Worm (Caenorhabditis elegans): ENCODE measurements around the gene cyn-11.

cyn-11 gene

DNA sequence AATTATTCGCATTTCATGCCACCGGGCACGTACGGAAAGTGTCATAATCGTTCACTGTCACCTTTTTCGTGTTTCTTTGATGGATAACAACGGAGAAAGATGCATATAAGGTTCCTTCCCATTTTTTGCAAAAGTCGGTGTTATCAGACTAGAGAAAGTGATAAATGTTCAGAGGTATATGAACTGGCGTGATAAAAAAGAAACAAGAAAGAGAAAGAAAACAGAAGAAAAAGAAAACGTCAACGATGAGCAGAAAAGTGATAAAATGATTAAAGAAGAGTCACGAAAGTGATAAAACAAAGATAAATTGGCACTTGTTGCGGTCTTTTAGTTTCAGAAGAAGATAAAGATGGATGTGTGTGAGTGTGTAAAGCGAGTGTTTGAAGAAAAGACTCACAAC is 14.2 kb upstream of the cyn-11 start:
- TF ChIP-seq dpl-1 (GFP tag; optimal IDR thresholded peaks at IDR 0.05) (no peak), unc-130 (GFP tag; optimal IDR thresholded peaks at IDR 0.05) (no peak), attf-6 (GFP tag; IDR thresholded peaks at IDR 0.05) (no peak), ama-1 (optimal IDR thresholded peaks at IDR 0.05) (no peak), ama-1 (GFP tag; optimal IDR thresholded peaks at IDR 0.05) (no peak), hsf-1 (GFP tag; IDR thresholded peaks at IDR 0.05) (no peak), zim-3 (tag; optimal IDR thresholded peaks at IDR 0.05) (no peak), snpc-3.4 (tag; optimal IDR thresholded peaks at IDR 0.05) (no peak)

DNA sequence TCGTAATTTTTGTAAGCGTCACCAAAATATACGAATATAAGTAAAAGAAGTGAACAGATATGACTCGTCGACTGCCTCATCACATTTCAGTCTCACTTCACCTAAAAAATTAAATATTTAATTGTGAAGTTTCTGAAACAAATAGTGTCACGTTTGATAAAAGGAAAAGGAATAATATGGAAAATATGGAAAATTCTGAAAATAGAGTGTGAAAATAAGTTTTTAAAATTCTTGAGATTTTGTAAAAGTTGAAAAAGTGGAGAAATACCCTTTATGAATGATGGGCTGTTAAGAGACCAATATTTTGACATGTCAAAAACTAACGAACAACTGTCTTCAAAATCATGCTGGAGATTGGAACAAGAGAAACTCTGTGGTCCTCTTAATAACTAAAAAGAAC is 10.6 kb upstream of the cyn-11 start, which contains the start of gene T01B7.9:
TSS of gene T01B7.9 (minus strand) at position 101 of the 400 bp plus-strand sequence.
- TF ChIP-seq snpc-3.4 (tag; optimal IDR thresholded peaks at IDR 0.05): no peak
- TF ChIP-seq repo-1 (tag; optimal IDR thresholded peaks at IDR 0.05): no peak
- TF ChIP-seq efl-1 (GFP tag; optimal IDR thresholded peaks at IDR 0.05): no peak
- TF ChIP-seq pha-4 (tag; optimal IDR thresholded peaks at IDR 0.05): no peak
- no peak for TF ChIP-seq madf-6 (GFP tag; IDR thresholded peaks at IDR 0.05)
- TF ChIP-seq lsl-1 (GFP tag; optimal IDR thresholded peaks at IDR 0.05): no peak
- TF ChIP-seq ccch-3 (GFP tag; optimal IDR thresholded peaks at IDR 0.05): no peak
- no peak for TF ChIP-seq F39B2.1 (GFP tag; IDR thresholded peaks at IDR 0.05)
- TF ChIP-seq mxl-1 (tag; optimal IDR thresholded peaks at IDR 0.05): no peak
- no peak for TF ChIP-seq sdz-38 (tag; optimal IDR thresholded peaks at IDR 0.05)
- TF ChIP-seq B0035.1 (tag; optimal IDR thresholded peaks at IDR 0.05): no peak
- TF ChIP-seq madf-8 (GFP tag; conservative IDR thresholded peaks at IDR 0.05): no peak
- no peak for TF ChIP-seq F22D6.2 (tag; optimal IDR thresholded peaks at IDR 0.05)
- no peak for TF ChIP-seq lin-26 (GFP tag; IDR thresholded peaks at IDR 0.05)
- no peak for TF ChIP-seq ceh-27 (GFP tag; optimal IDR thresholded peaks at IDR 0.05)
- no peak for TF ChIP-seq ztf-18 (tag; optimal IDR thresholded peaks at IDR 0.05)
- no peak for TF ChIP-seq F52B5.7 (tag; optimal IDR thresholded peaks at IDR 0.05)
- no peak for TF ChIP-seq ceh-100 (GFP tag; IDR thresholded peaks at IDR 0.05)

DNA sequence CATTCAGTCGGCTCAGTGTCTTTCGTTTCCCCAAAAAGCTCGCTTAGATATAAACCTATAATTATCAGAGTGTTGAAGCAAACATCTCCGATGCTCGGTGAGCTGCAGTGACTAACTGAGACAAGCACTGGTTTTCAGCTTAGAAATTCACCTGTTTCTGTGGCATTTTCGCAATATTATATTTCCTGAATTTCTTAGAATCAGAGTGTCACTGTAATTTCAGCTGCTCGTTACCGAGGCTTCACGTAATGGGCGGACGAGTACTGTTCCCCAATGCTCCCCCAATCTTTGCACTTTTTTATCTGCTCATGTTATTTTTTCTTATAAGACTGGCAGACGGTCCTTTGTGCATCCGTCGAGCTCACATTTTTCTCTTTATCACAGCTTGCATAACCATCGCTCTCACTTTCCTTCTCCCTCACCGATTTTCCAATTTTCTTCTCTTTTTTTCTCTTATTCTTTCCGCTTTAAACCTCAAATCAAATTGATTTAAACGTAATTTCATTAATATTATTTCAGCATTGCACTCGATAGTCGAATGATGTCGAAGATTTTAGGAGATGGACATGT is 6.0 kb upstream of the cyn-11 start, which contains the start of gene trcs-2:
TSS of gene trcs-2 (plus strand) at position 520 of the 570 bp plus-strand sequence.
- TF ChIP-seq F33H1.4 (GFP tag; IDR thresholded peaks at IDR 0.05): no peak
- no peak for TF ChIP-seq tlf-1 (GFP tag; optimal IDR thresholded peaks at IDR 0.05)
- TF ChIP-seq nfyb-1 (GFP tag; IDR thresholded peaks at IDR 0.05): peak; percentile 41; the same call in 1 of the 2 replicates
- 0 out of 2 replicates have a peak, but pooled peaks have one; percentile 32 for TF ChIP-seq dox-1 (GFP tag; IDR thresholded peaks at IDR 0.05)
- TF ChIP-seq ceh-100 (GFP tag; IDR thresholded peaks at IDR 0.05): no peak
- no peak for TF ChIP-seq sdz-38 (tag; optimal IDR thresholded peaks at IDR 0.05)
- no peak for TF ChIP-seq snpc-4 (GFP tag; optimal IDR thresholded peaks at IDR 0.05)
- TF ChIP-seq snpc-4 (tag; optimal IDR thresholded peaks at IDR 0.05): no peak

DNA sequence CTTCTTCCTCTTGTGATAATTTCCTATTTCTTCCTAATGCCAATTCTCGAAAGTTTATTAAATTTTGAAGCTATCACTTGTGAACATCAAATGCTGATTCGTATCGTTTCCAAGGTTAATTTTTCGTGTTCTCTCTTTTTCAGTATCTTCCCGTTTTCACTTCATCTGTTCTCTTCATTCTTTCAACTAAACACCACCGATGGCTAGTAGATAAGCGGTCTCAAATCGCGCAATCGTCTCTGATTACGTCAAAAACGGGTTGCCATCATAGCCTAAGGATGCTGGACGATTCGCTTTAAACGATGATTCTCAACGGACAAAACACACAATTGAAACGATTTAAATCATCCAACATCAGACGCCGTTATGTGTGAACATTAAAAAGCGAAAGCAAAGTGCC is 1.5 kb upstream of the cyn-11 start:
- TF ChIP-seq efl-1 (GFP tag; optimal IDR thresholded peaks at IDR 0.05): no peak
- no peak for TF ChIP-seq hmg-1.2 (GFP tag; IDR thresholded peaks at IDR 0.05)
- no peak for TF ChIP-seq rcor-1 (GFP tag; IDR thresholded peaks at IDR 0.05)
- no peak for TF ChIP-seq Y95B8A.8 (GFP tag; IDR thresholded peaks at IDR 0.05)
- no peak for TF ChIP-seq B0035.1 (tag; optimal IDR thresholded peaks at IDR 0.05)
- no peak for TF ChIP-seq ztf-22 (GFP tag; optimal IDR thresholded peaks at IDR 0.05)
- no peak for TF ChIP-seq F22D6.2 (tag; optimal IDR thresholded peaks at IDR 0.05)
- TF ChIP-seq unc-130 (GFP tag; optimal IDR thresholded peaks at IDR 0.05): no peak
- no peak for TF ChIP-seq nhr-120 (GFP tag; IDR thresholded peaks at IDR 0.05)
